Fruit fly (Drosophila melanogaster): ENCODE data around the gene Rtnl1.

Gene Rtnl1

DNA sequence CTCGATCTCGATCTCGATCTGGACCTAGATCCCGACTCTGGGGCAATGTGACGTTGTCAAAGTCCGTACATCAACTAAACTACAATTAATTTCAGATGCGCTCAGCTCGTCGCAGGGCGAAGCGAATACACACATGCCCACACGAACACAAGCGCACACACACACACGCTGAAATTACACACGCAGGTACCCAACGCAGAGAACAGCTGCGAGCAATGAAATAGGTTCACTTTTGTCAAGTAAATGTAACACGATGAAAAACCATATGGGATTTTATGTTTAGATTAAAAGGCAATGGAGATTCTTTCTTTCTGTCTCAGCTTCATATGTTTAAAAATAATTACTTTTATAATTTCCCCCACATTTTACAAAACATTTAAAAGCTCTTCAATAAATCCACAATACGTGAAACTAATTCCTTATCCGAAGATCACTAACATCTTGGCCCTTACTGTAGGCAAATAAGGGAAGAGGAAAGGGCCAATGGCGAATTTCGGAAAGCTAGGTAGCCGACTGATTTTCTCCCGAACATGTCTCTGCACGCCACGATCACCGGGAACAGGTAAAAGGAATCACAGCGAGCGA lies 9.1 kb downstream of the Rtnl1 start (continued):
- TF ChIP-seq ss (GFP tag; optimal IDR thresholded peaks at IDR 0.05): peak; percentile 89 to 95
- peak; percentile 87 for TF ChIP-seq CG31627 (GFP tag; optimal IDR thresholded peaks at IDR 0.05)
- TF ChIP-seq topi (GFP tag; optimal IDR thresholded peaks at IDR 0.05): peak; percentile 88
- TF ChIP-seq esn (GFP tag; optimal IDR thresholded peaks at IDR 0.05): peak; percentile 94
- TF ChIP-seq CG4318 (GFP tag; optimal IDR thresholded peaks at IDR 0.05): peak; percentile 45
- peak; percentile 92 for TF ChIP-seq svp (GFP tag)
- peak; percentile 84 for TF ChIP-seq acj6 (GFP tag; optimal IDR thresholded peaks at IDR 0.05)
- TF ChIP-seq CG3919 (GFP tag; optimal IDR thresholded peaks at IDR 0.05): peak; percentile 84
- peak; percentile 86 for TF ChIP-seq Sox102F (GFP tag; optimal IDR thresholded peaks at IDR 0.05)
- TF ChIP-seq Gug (GFP tag; IDR thresholded peaks at IDR 0.05): peak; percentile 75
- peak; percentile 85 for TF ChIP-seq Sox14 (GFP tag; optimal IDR thresholded peaks at IDR 0.05)
- peak; percentile 77 for TF ChIP-seq CG9139 (GFP tag; optimal IDR thresholded peaks at IDR 0.05)
- peak; percentile 78 for TF ChIP-seq CG10631 (GFP tag; optimal IDR thresholded peaks at IDR 0.05)
- peak; percentile 88 for TF ChIP-seq fd59A (GFP tag; optimal IDR thresholded peaks at IDR 0.05)
- TF ChIP-seq CG6808 (GFP tag; optimal IDR thresholded peaks at IDR 0.05): peak; percentile 91
- TF ChIP-seq fkh (GFP tag; optimal IDR thresholded peaks at IDR 0.05): peak; percentile 69
- TF ChIP-seq Ets96B (tag; optimal IDR thresholded peaks at IDR 0.05): peak; percentile 87
- TF ChIP-seq Smox (GFP tag; optimal IDR thresholded peaks at IDR 0.05): peak; percentile 86

- TF ChIP-seq lz (GFP tag; optimal IDR thresholded peaks at IDR 0.05) (peak; percentile 62), pdm3 (GFP tag; optimal IDR thresholded peaks at IDR 0.05) (peak; percentile 76), CG6163 (GFP tag; IDR thresholded peaks at IDR 0.05) (peak; percentile 91), CG16779 (tag; optimal IDR thresholded peaks at IDR 0.05) (peak; percentile 56), esn (GFP tag; optimal IDR thresholded peaks at IDR 0.05) (peak; percentile 61), Met (GFP tag; optimal IDR thresholded peaks at IDR 0.05) (peak; percentile 73), Sox102F (GFP tag; optimal IDR thresholded peaks at IDR 0.05) (peak; percentile 59), fd85E (GFP tag; optimal IDR thresholded peaks at IDR 0.05) (no peak), achi (GFP tag; optimal IDR thresholded peaks at IDR 0.05) (peak; percentile 78), vri (GFP tag; optimal IDR thresholded peaks at IDR 0.05) (peak; percentile 87), CG8319 (GFP tag; optimal IDR thresholded peaks at IDR 0.05) (peak; percentile 22), CG6854 (GFP tag; optimal IDR thresholded peaks at IDR 0.05) (no peak), svp (GFP tag) (peak; percentile 80), CG8632 (GFP tag; optimal IDR thresholded peaks at IDR 0.05) (peak; percentile 63), fkh (GFP tag; optimal IDR thresholded peaks at IDR 0.05) (peak; percentile 15), CG3032 (tag; optimal IDR thresholded peaks at IDR 0.05) (peak; percentile 59), Blimp-1 (GFP tag; optimal IDR thresholded peaks at IDR 0.05) (no peak), Ets21C (GFP tag; optimal IDR thresholded peaks at IDR 0.05) (peak; percentile 55), OdsH (GFP tag; optimal IDR thresholded peaks at IDR 0.05) (peak; percentile 78), Sox14 (GFP tag; optimal IDR thresholded peaks at IDR 0.05) (peak; percentile 71), CG11762 (GFP tag; optimal IDR thresholded peaks at IDR 0.05; ENCODE audit: insufficient read depth) (peak; percentile 52), ss (GFP tag; optimal IDR thresholded peaks at IDR 0.05) (peak in 1 of 2 experiments; percentile 7), Ets96B (tag; optimal IDR thresholded peaks at IDR 0.05) (peak; percentile 68), CG4318 (GFP tag; optimal IDR thresholded peaks at IDR 0.05) (peak; percentile 45), Gug (GFP tag; IDR thresholded peaks at IDR 0.05) (peak; percentile 77), Hr38 (GFP tag; optimal IDR thresholded peaks at IDR 0.05) (no peak), CG11294 (GFP tag; IDR thresholded peaks at IDR 0.05) (peak; percentile 84), CG7368 (GFP tag; optimal IDR thresholded peaks at IDR 0.05) (peak; percentile 43), CG9139 (GFP tag; optimal IDR thresholded peaks at IDR 0.05) (no peak), CG11902 (GFP tag; optimal IDR thresholded peaks at IDR 0.05) (peak; percentile 38), CG32006 (GFP tag; optimal IDR thresholded peaks at IDR 0.05) (peak; percentile 78), CG31627 (GFP tag; optimal IDR thresholded peaks at IDR 0.05) (peak; percentile 74), CG1621 (tag; optimal IDR thresholded peaks at IDR 0.05) (no peak), net (GFP tag; optimal IDR thresholded peaks at IDR 0.05) (peak; percentile 67), dac (GFP tag; optimal IDR thresholded peaks at IDR 0.05) (peak; percentile 46), CG15336 (GFP tag; IDR thresholded peaks at IDR 0.05) (peak; percentile 76; the same call in 1 of the 2 replicates), Hr39 (GFP tag; optimal IDR thresholded peaks at IDR 0.05) (peak; percentile 75), Hr4 (GFP tag; optimal IDR thresholded peaks at IDR 0.05) (peak; percentile 87), cyc (GFP tag; optimal IDR thresholded peaks at IDR 0.05) (peak; percentile 68), CG10669 (GFP tag; optimal IDR thresholded peaks at IDR 0.05) (peak; percentile 51)
These were observed 10.0 kb downstream of the Rtnl1 start for dm6 chr2L:4999389-5000032.
